Worm (Caenorhabditis elegans) whole organism, midembryonic: ENCODE data around the gene Y82E9BR.8.
"Not testable (repeated sequence)": the region's sequence is repeated elsewhere in the genome, so short reads cannot be mapped to it uniquely, and the experiment has no call there.

Experiments used
- T22C8.4 ChIP-seq: fragments of 200-800 bp; sonication (Bioruptor generic); IDR thresholded peaks from 2 replicates; pipeline ENCODE4 v1.3.6; 2022; ENCODE audit warnings: missing genetic modification characterization, missing compliant biosample characterization
- cog-1 ChIP-seq: sonication (generic microtip); optimal IDR thresholded peaks from 2 replicates; lab custom pipeline; 2016; ENCODE audit warnings: missing genetic modification characterization, missing compliant biosample characterization
- flt-1 ChIP-seq: fragments of 200-800 bp; sonication (Bioruptor generic); IDR thresholded peaks from 2 replicates; pipeline ENCODE4 v1.3.6; 2022; ENCODE audit warnings: missing genetic modification characterization, missing compliant biosample characterization
- klf-2 ChIP-seq: fragments of 200-800 bp; sonication (Bioruptor generic); conservative IDR thresholded peaks from 2 replicates; pipeline ENCODE4 v1.3.6; 2022; ENCODE audit warnings: missing genetic modification reagents, missing genetic modification characterization, missing compliant biosample characterization
- med-1 ChIP-seq: sonication (generic microtip); optimal IDR thresholded peaks from 2 replicates; lab custom pipeline; 2017; ENCODE audit warnings: missing genetic modification characterization, mild to moderate bottlenecking, missing compliant biosample characterization, antibody characterized with exemption, missing genetic modification reagents; ENCODE audit not compliant: insufficient read depth
- ref-1 ChIP-seq: fragments of 200-800 bp; sonication (Bioruptor generic); conservative IDR thresholded peaks from 2 replicates; pipeline ENCODE4 v1.3.6; 2022; ENCODE audit warnings: missing genetic modification reagents, missing genetic modification characterization, missing compliant biosample characterization
- tab-1 ChIP-seq: fragments of 200-800 bp; sonication (Bioruptor generic); IDR thresholded peaks from 2 replicates; pipeline ENCODE4 v1.3.6; 2022; ENCODE audit warnings: missing genetic modification characterization, missing compliant biosample characterization
- ztf-23 ChIP-seq: fragments of 200-800 bp; sonication (Bioruptor generic); IDR thresholded peaks from 2 replicates; pipeline ENCODE4 v1.3.6; 2022; ENCODE audit warnings: missing genetic modification reagents, missing genetic modification characterization, missing compliant biosample characterization
- ztf-29 ChIP-seq: fragments of 200-800 bp; sonication (Bioruptor generic); IDR thresholded peaks from 2 replicates; pipeline ENCODE4 v1.3.6; 2022; ENCODE audit warnings: missing genetic modification reagents, missing genetic modification characterization, missing compliant biosample characterization

Gene Y82E9BR.8

ce11 chrIII:1388274-1389058, 30.6 kb upstream of the Y82E9BR.8 start, which contains the start of gene pals-20:
pals-20 (minus strand) TSS chrIII:1388324.
- TF ChIP-seq klf-2 = no peak
- TF ChIP-seq ztf-29 (GFP tag; lab: Robert Waterston, UW) = no peak
- no peak for TF ChIP-seq ref-1 (GFP tag; lab: Robert Waterston, UW)

- TF ChIP-seq med-1 (GFP tag; lab: Kevin White, UChicago) (no peak), ztf-23 (GFP tag; lab: Robert Waterston, UW) (no peak), T22C8.4 (GFP tag; lab: Robert Waterston, UW) (no peak), ref-1 (GFP tag; lab: Robert Waterston, UW) (no peak), klf-2 (no peak)
Observed at ce11 chrIII:1384694-1385093, 26.8 kb upstream of the Y82E9BR.8 start.

ce11 chrIII:1384092-1384491, 26.2 kb upstream of the Y82E9BR.8 start, which contains the start of the genes fbxa-138 and Y82E9BR.5:
fbxa-138 (minus strand) TSS chrIII:1384252.
Y82E9BR.5 (plus strand) TSS chrIII:1384370.
- no peak for TF ChIP-seq ztf-29 (GFP tag; lab: Robert Waterston, UW)
- no peak for TF ChIP-seq ref-1 (GFP tag; lab: Robert Waterston, UW)
- TF ChIP-seq med-1 (GFP tag; lab: Kevin White, UChicago) = no peak
- no peak for TF ChIP-seq tab-1 (GFP tag; lab: Robert Waterston, UW)
- no peak for TF ChIP-seq T22C8.4 (GFP tag; lab: Robert Waterston, UW)
- no peak for TF ChIP-seq flt-1
- no peak for TF ChIP-seq cog-1 (tag; lab: Kevin White, UChicago)

- TF ChIP-seq ztf-23 (GFP tag; lab: Robert Waterston, UW) (no peak), ztf-29 (GFP tag; lab: Robert Waterston, UW) (no peak), T22C8.4 (GFP tag; lab: Robert Waterston, UW) (no peak), cog-1 (tag; lab: Kevin White, UChicago) (no peak), tab-1 (GFP tag; lab: Robert Waterston, UW) (no peak)
Observed at ce11 chrIII:1383483-1383882, 25.6 kb upstream of the Y82E9BR.8 start.

- no peak for TF ChIP-seq T22C8.4 (GFP tag; lab: Robert Waterston, UW)
- no peak for TF ChIP-seq ztf-29 (GFP tag; lab: Robert Waterston, UW)
- no peak for TF ChIP-seq cog-1 (tag; lab: Kevin White, UChicago)
- TF ChIP-seq klf-2 = no peak
- no peak for TF ChIP-seq tab-1 (GFP tag; lab: Robert Waterston, UW)
Observed at ce11 chrIII:1380535-1381274, 22.8 kb upstream of the Y82E9BR.8 start, which contains the start of the genes pals-21 and Y82E9BR.6. pals-21 (minus strand) TSS chrIII:1380635. Y82E9BR.6 (plus strand) TSS chrIII:1381224.

ce11 chrIII:1377903-1378302, 20.0 kb upstream of the Y82E9BR.8 start, which contains the start of gene pals-40:
pals-40 (minus strand) TSS chrIII:1378003.
- TF ChIP-seq ref-1, ztf-29, tab-1 (GFP tag; lab: Robert Waterston, UW): not testable (repeated sequence)

- TF ChIP-seq ztf-23 (GFP tag; lab: Robert Waterston, UW); ztf-29 (GFP tag; lab: Robert Waterston, UW); flt-1: not testable (repeated sequence)
Observed at ce11 chrIII:1375491-1375890, 17.6 kb upstream of the Y82E9BR.8 start, which contains the start of gene Y82E9BR.10. Y82E9BR.10 (minus strand) TSS chrIII:1375591.

ce11 chrIII:1374355-1374807, 16.5 kb upstream of the Y82E9BR.8 start, which contains the start of gene Y82E9BR.20:
Y82E9BR.20 (plus strand) TSS chrIII:1374405.
- TF ChIP-seq flt-1 (no peak), ref-1 (GFP tag; lab: Robert Waterston, UW) (no peak), ztf-23 (GFP tag; lab: Robert Waterston, UW) (no peak), med-1 (GFP tag; lab: Kevin White, UChicago) (no peak), tab-1 (GFP tag; lab: Robert Waterston, UW) (no peak), cog-1 (tag; lab: Kevin White, UChicago) (no peak), T22C8.4 (GFP tag; lab: Robert Waterston, UW) (no peak), klf-2 (no peak), ztf-29 (GFP tag; lab: Robert Waterston, UW) (no peak)

- TF ChIP-seq klf-2 = no peak
- no peak for TF ChIP-seq ref-1 (GFP tag; lab: Robert Waterston, UW)
- TF ChIP-seq ztf-29 (GFP tag; lab: Robert Waterston, UW) = no peak
Observed at ce11 chrIII:1372563-1372962, 14.7 kb upstream of the Y82E9BR.8 start.

- TF ChIP-seq T22C8.4 (GFP tag; lab: Robert Waterston, UW) (no peak), ref-1 (GFP tag; lab: Robert Waterston, UW) (no peak), klf-2 (no peak), ztf-29 (GFP tag; lab: Robert Waterston, UW) (no peak), flt-1 (no peak), med-1 (GFP tag; lab: Kevin White, UChicago) (no peak), cog-1 (tag; lab: Kevin White, UChicago) (no peak), ztf-23 (GFP tag; lab: Robert Waterston, UW) (no peak)
Observed at ce11 chrIII:1359669-1360068, 1.8 kb upstream of the Y82E9BR.8 start, which contains the start of gene Y82E9BR.9. Y82E9BR.9 (minus strand) TSS chrIII:1359769.
